Worm (Caenorhabditis elegans): ENCODE measurements around the gene arrd-7.

arrd-7 gene

DNA sequence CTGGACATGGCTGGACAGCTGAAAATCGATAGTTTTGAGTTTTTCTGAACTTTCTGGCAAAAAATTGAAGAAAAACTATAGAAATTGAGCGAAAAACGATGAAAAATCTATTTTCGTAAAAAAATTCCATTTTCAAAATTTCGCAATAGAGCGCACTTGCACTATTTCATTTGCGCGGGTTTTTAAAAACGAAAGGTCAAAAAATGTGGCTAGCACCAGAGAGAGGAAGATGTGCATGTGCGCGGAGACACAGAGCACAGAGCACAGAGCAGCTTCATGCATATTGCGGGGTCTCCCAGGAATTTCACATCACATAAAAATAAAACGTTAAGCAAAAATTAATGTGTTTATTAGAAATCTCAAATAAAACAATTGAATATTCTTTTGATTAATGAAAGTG, 45.4 kb upstream of the arrd-7 start, which contains the start of gene Y17G7B.18 (continued):
- peak; percentile 53 for TF ChIP-seq nhr-23 (tag; optimal IDR thresholded peaks at IDR 0.05)
- TF ChIP-seq R02D3.7 (tag; optimal IDR thresholded peaks at IDR 0.05), result peak; percentile 47
- TF ChIP-seq nhr-25 (tag; optimal IDR thresholded peaks at IDR 0.05), result peak; percentile 36

ce11 chrII:12102365-12102764, 39.9 kb upstream of the arrd-7 start:
- TF ChIP-seq fkh-10 (GFP tag; optimal IDR thresholded peaks at IDR 0.05), result peak; percentile 73
- TF ChIP-seq eor-1 (tag; optimal IDR thresholded peaks at IDR 0.05), result peak in 1 of 2 experiments; percentile 50
- no peak for TF ChIP-seq nhr-76 (tag; optimal IDR thresholded peaks at IDR 0.05)
- TF ChIP-seq egl-5 (tag; optimal IDR thresholded peaks at IDR 0.05), result peak; percentile 90
- TF ChIP-seq nhr-43 (tag; optimal IDR thresholded peaks at IDR 0.05; ENCODE audit: poor library complexity, severe bottlenecking), result peak; percentile 67
- peak; percentile 100 for TF ChIP-seq fkh-2 (tag; optimal IDR thresholded peaks at IDR 0.05)
- peak; percentile 72 for TF ChIP-seq nhr-77 (tag; optimal IDR thresholded peaks at IDR 0.05)
- TF ChIP-seq egl-27 (tag; optimal IDR thresholded peaks at IDR 0.05), result peak; percentile 88
- peak; percentile 79 for TF ChIP-seq sea-2 (GFP tag; optimal IDR thresholded peaks at IDR 0.05)
- peak; percentile 88 for TF ChIP-seq lsy-12 (tag; optimal IDR thresholded peaks at IDR 0.05)
- TF ChIP-seq mdl-1 (tag; optimal IDR thresholded peaks at IDR 0.05), result peak; percentile 98
- no peak for TF ChIP-seq unc-39 (tag; optimal IDR thresholded peaks at IDR 0.05)
- peak; percentile 98 for TF ChIP-seq hmg-11 (tag; optimal IDR thresholded peaks at IDR 0.05)
- TF ChIP-seq nhr-237 (tag; optimal IDR thresholded peaks at IDR 0.05), result no peak
- no peak for TF ChIP-seq ceh-16 (tag; optimal IDR thresholded peaks at IDR 0.05)
- peak; percentile 79 for TF ChIP-seq tbx-2 (tag; optimal IDR thresholded peaks at IDR 0.05)
- TF ChIP-seq pha-4 (tag; optimal IDR thresholded peaks at IDR 0.05), result peak; percentile 92
- peak; percentile 72 for TF ChIP-seq pqm-1 (tag; optimal IDR thresholded peaks at IDR 0.05)
- peak; percentile 94 for TF ChIP-seq jun-1 (tag; optimal IDR thresholded peaks at IDR 0.05)
- no peak for TF ChIP-seq ceh-9 (tag; optimal IDR thresholded peaks at IDR 0.05)
- peak; percentile 84 for TF ChIP-seq ama-1 (optimal IDR thresholded peaks at IDR 0.05)
- no peak for TF ChIP-seq aly-2 (tag; optimal IDR thresholded peaks at IDR 0.05)
- no peak for TF ChIP-seq zag-1 (tag; optimal IDR thresholded peaks at IDR 0.05)
- peak; percentile 61 for TF ChIP-seq skn-1 (tag; optimal IDR thresholded peaks at IDR 0.05)
- no peak for TF ChIP-seq nhr-67 (tag; optimal IDR thresholded peaks at IDR 0.05)
- peak; percentile 20 for TF ChIP-seq nhr-11 (tag; optimal IDR thresholded peaks at IDR 0.05)
- peak; percentile 70 for TF ChIP-seq ztf-4 (tag; optimal IDR thresholded peaks at IDR 0.05)
- TF ChIP-seq elt-2 (tag; optimal IDR thresholded peaks at IDR 0.05), result peak; percentile 78
- TF ChIP-seq ceh-28 (tag; optimal IDR thresholded peaks at IDR 0.05), result peak; percentile 96
- peak; percentile 74 for TF ChIP-seq lin-15B (tag; optimal IDR thresholded peaks at IDR 0.05)
- TF ChIP-seq nhr-23 (tag; optimal IDR thresholded peaks at IDR 0.05), result peak; percentile 91
- TF ChIP-seq snpc-4 (tag; optimal IDR thresholded peaks at IDR 0.05), result peak; percentile 80
- TF ChIP-seq unc-62 (GFP tag; optimal IDR thresholded peaks at IDR 0.05), result peak; percentile 22
- TF ChIP-seq ceh-82 (tag; optimal IDR thresholded peaks at IDR 0.05), result no peak
- TF ChIP-seq nhr-25 (tag; optimal IDR thresholded peaks at IDR 0.05), result peak; percentile 97
- peak; percentile 66 for TF ChIP-seq lin-39 (tag; optimal IDR thresholded peaks at IDR 0.05)
- TF ChIP-seq R02D3.7 (tag; optimal IDR thresholded peaks at IDR 0.05), result peak; percentile 58
- TF ChIP-seq mml-1 (tag; optimal IDR thresholded peaks at IDR 0.05), result no peak
- TF ChIP-seq elt-1 (tag; optimal IDR thresholded peaks at IDR 0.05), result peak; percentile 52
- peak; percentile 22 for TF ChIP-seq fos-1 (tag; optimal IDR thresholded peaks at IDR 0.05)
- no peak for TF ChIP-seq nhr-12 (tag; optimal IDR thresholded peaks at IDR 0.05)
- TF ChIP-seq nfya-1 (tag; optimal IDR thresholded peaks at IDR 0.05; ENCODE audit: insufficient read depth), result peak; percentile 96
- TF ChIP-seq elt-3 (tag; optimal IDR thresholded peaks at IDR 0.05), result no peak
- no peak for TF ChIP-seq ztf-11 (tag; optimal IDR thresholded peaks at IDR 0.05)

Data from whole organism, L3 larva.